Fruit fly (Drosophila melanogaster) whole organism, adult: ENCODE data around the gene cmpy.

Experiments used
- CG11617 ChIP-seq: fragments of 200-800 bp; sonication (Bioruptor generic); optimal IDR thresholded peaks from 2 replicates; lab custom pipeline; 2017; ENCODE audit warnings: mild to moderate bottlenecking, missing biosample characterization, missing genetic modification reagents, missing genetic modification characterization
- CG12768 ChIP-seq: fragments of 200-800 bp; sonication (Bioruptor generic); optimal IDR thresholded peaks from 2 replicates; lab custom pipeline; 2017; ENCODE audit warnings: missing biosample characterization, missing genetic modification characterization, mild to moderate bottlenecking, moderate library complexity, missing genetic modification reagents
- CG14711 ChIP-seq: fragments of 200-800 bp; sonication (Bioruptor generic); optimal IDR thresholded peaks from 2 replicates; lab custom pipeline; 2018; ENCODE audit warnings: missing biosample characterization, mild to moderate bottlenecking, missing genetic modification characterization, moderate library complexity
- CG1620 ChIP-seq: fragments of 200-800 bp; sonication (Bioruptor generic); optimal IDR thresholded peaks from 2 replicates; lab custom pipeline; 2016; ENCODE audit warnings: missing biosample characterization, missing genetic modification characterization
- CG33017 ChIP-seq: fragments of 200-800 bp; sonication (Bioruptor generic); optimal IDR thresholded peaks from 2 replicates; lab custom pipeline; 2018; ENCODE audit warnings: missing biosample characterization, mild to moderate bottlenecking, missing genetic modification characterization, moderate library complexity
- CG5204 ChIP-seq: fragments of 200-800 bp; sonication (Bioruptor generic); optimal IDR thresholded peaks from 2 replicates; lab custom pipeline; 2016; ENCODE audit warnings: missing biosample characterization, missing genetic modification characterization
- CG7045 ChIP-seq: fragments of 200-800 bp; sonication (Bioruptor generic); optimal IDR thresholded peaks from 2 replicates; lab custom pipeline; 2017; ENCODE audit warnings: missing biosample characterization, mild to moderate bottlenecking, missing genetic modification characterization
- CG7101 ChIP-seq: fragments of 200-800 bp; sonication (Bioruptor generic); optimal IDR thresholded peaks from 2 replicates; lab custom pipeline; 2018; ENCODE audit warnings: missing biosample characterization, mild to moderate bottlenecking, missing genetic modification characterization, moderate library complexity
- Clk ChIP-seq: fragments of 200-800 bp; sonication (Bioruptor generic); optimal IDR thresholded peaks from 2 replicates; lab custom pipeline; 2017; ENCODE audit warnings: missing biosample characterization, missing genetic modification characterization
- Crg-1 ChIP-seq: fragments of 200-800 bp; sonication (Bioruptor generic); optimal IDR thresholded peaks from 2 replicates; lab custom pipeline; 2016; ENCODE audit warnings: missing biosample characterization, missing genetic modification characterization
- Hr96 ChIP-seq: fragments of 200-800 bp; sonication (Bioruptor generic); optimal IDR thresholded peaks from 2 replicates; lab custom pipeline; 2016; ENCODE audit warnings: missing biosample characterization, missing genetic modification characterization
- Mnt ChIP-seq: fragments of 200-800 bp; sonication (Bioruptor generic); optimal IDR thresholded peaks from 2 replicates; lab custom pipeline; 2016; ENCODE audit warnings: missing biosample characterization, mild to moderate bottlenecking, missing genetic modification characterization
- bab1 ChIP-seq: fragments of 200-800 bp; sonication (Bioruptor generic); optimal IDR thresholded peaks from 3 replicates; lab custom pipeline; 2019; ENCODE audit warnings: missing biosample characterization, mild to moderate bottlenecking, missing genetic modification characterization, moderate library complexity
- cic ChIP-seq: fragments of 200-800 bp; sonication (Bioruptor generic); optimal IDR thresholded peaks from 2 replicates; lab custom pipeline; 2017; ENCODE audit warnings: missing biosample characterization, mild to moderate bottlenecking, missing genetic modification characterization, moderate library complexity
- cnc ChIP-seq, 2 experiments: fragments of >200 bp; optimal IDR thresholded peaks; 2 replicates each; lab custom pipeline; 2017
- kay ChIP-seq: fragments of 200-800 bp; sonication (Bioruptor generic); peaks from one replicate; lab custom pipeline; 2016; ENCODE audit warnings: missing biosample characterization, missing genetic modification characterization, borderline replicate concordance
- ovo ChIP-seq: fragments of 200-800 bp; sonication (Bioruptor generic); optimal IDR thresholded peaks from 2 replicates; lab custom pipeline; 2016; ENCODE audit warnings: missing biosample characterization, missing genetic modification characterization
- pad ChIP-seq: fragments of 200-800 bp; sonication (Bioruptor generic); optimal IDR thresholded peaks from 3 replicates; lab custom pipeline; 2017; ENCODE audit warnings: missing biosample characterization, missing genetic modification characterization, mild to moderate bottlenecking, moderate library complexity, missing genetic modification reagents
- tj ChIP-seq: fragments of 200-800 bp; sonication (Bioruptor generic); optimal IDR thresholded peaks from 3 replicates; lab custom pipeline; 2017; ENCODE audit warnings: missing biosample characterization, mild to moderate bottlenecking, missing genetic modification characterization, moderate library complexity
- toe ChIP-seq: fragments of 200-800 bp; sonication (Bioruptor generic); optimal IDR thresholded peaks from 2 replicates; lab custom pipeline; 2016; ENCODE audit warnings: missing biosample characterization, missing genetic modification characterization

Gene cmpy

dm6 chr3L:20730323-20731238 lies 11.6 kb upstream of the cmpy start, which contains the start of gene CG13252:
Gene CG13252, plus strand, starts transcription at chr3L:20730591.
- no peak for TF ChIP-seq Hr96 (GFP tag; lab: Kevin White, UChicago)
- no peak for TF ChIP-seq cnc (optimal IDR thresholded peaks at IDR 0.05; lab: Kevin White, UChicago)
- no peak for TF ChIP-seq cic (GFP tag; lab: Kevin White, UChicago)
- no peak for TF ChIP-seq CG1620 (GFP tag; lab: Kevin White, UChicago)
- peak; percentile 27 for TF ChIP-seq toe
- peak; percentile 4 for TF ChIP-seq CG33017 (tag; lab: Kevin White, UChicago)
- peak; percentile 1 for TF ChIP-seq bab1 (GFP tag; lab: Kevin White, UChicago)
- peak; percentile 48 for TF ChIP-seq kay (GFP tag; lab: Kevin White, UChicago)
- TF ChIP-seq tj, result peak; percentile 32
- TF ChIP-seq CG7045 (GFP tag; lab: Kevin White, UChicago), result no peak
- no peak for TF ChIP-seq pad (GFP tag; lab: Kevin White, UChicago)
- no peak for TF ChIP-seq CG5204
- TF ChIP-seq CG11617 (GFP tag; lab: Kevin White, UChicago), result no peak
- TF ChIP-seq CG14711 (tag; lab: Kevin White, UChicago), result no peak
- no peak for TF ChIP-seq Clk (GFP tag; lab: Kevin White, UChicago)
- TF ChIP-seq Mnt (GFP tag; lab: Kevin White, UChicago), result peak; percentile 27
- TF ChIP-seq ovo, result no peak
- no peak for TF ChIP-seq Crg-1
- no peak for TF ChIP-seq CG7101
- peak; percentile 48 for TF ChIP-seq CG12768 (GFP tag; lab: Kevin White, UChicago)

DNA sequence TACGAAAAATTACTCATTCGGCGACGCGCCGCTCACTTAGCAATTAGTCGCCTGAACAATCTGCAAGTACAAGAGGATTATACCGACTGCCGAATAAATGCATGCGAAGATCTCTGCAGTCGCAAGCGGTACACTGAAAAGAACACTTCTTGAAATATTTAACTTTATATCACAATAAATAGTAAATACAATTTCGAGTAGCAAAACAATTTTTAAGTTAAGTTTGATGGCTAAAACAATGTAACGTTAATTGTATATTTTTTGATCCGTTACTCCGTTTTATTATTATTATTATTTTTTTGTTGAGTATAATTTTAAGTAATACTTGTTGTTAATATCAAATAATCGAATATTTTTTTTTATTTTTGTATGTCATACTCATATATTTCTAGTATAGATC lies 10.4 kb upstream of the cmpy start:
- TF ChIP-seq Clk (GFP tag; lab: Kevin White, UChicago) (no peak), CG1620 (GFP tag; lab: Kevin White, UChicago) (no peak)

DNA sequence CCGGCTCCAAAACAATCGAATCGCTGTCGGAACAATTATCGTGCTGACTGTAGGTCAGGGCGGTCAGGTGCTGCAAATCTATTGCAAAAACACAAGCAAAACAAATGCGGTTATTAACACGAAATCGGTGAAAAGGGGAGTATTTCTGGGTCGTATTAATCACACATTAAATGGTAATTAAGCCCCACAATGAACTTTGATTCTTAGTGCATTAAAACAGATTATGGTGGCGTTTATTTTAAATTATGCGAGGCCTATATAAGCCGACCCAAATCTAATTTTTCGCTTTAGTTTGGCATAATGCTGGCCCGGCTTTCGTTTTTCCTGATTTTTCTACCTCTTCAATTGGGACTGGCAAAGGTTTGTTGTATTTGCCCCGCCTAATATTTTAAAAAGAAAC lies 5.2 kb downstream of the cmpy start, which contains the start of gene CG34260:
Gene CG34260 (plus strand): TSS at position 301 of the 400 bp plus-strand sequence.
- TF ChIP-seq tj, result no peak
- TF ChIP-seq toe, result no peak
- no peak for TF ChIP-seq CG11617 (GFP tag; lab: Kevin White, UChicago)
- no peak for TF ChIP-seq CG12768 (GFP tag; lab: Kevin White, UChicago)

DNA sequence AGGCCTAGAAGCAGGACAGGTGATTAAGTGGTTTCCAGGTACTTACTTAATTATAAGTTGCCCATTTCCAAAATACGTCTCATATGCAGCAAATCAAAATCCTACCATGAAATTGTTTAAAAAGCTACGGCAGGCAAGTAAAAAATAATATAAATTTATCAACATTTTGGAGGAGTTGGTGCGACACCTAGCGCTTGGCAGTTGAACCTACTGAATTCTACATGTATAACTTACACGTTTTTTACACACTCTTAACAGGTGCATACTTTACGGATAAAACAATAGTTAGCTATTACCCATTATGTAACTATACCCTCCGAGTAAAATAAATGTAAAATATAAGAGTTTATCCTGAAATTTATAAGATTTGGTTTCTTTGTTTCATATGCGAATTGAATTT lies 7.6 kb downstream of the cmpy start:
- peak; percentile 56 for TF ChIP-seq bab1 (GFP tag; lab: Kevin White, UChicago)
- TF ChIP-seq CG7101, result no peak
- peak; percentile 16 for TF ChIP-seq CG1620 (GFP tag; lab: Kevin White, UChicago)
- TF ChIP-seq ovo, result peak; percentile 6
- TF ChIP-seq kay (GFP tag; lab: Kevin White, UChicago), result no peak
- peak; percentile 22 for TF ChIP-seq CG5204

- TF ChIP-seq Clk (GFP tag; lab: Kevin White, UChicago) (no peak), CG5204 (no peak), Hr96 (GFP tag; lab: Kevin White, UChicago) (no peak), ovo (no peak), CG12768 (GFP tag; lab: Kevin White, UChicago) (no peak), bab1 (GFP tag; lab: Kevin White, UChicago) (no peak), kay (GFP tag; lab: Kevin White, UChicago) (no peak), cic (GFP tag; lab: Kevin White, UChicago) (no peak), CG1620 (GFP tag; lab: Kevin White, UChicago) (no peak), CG7045 (GFP tag; lab: Kevin White, UChicago) (no peak), tj (no peak), toe (no peak), CG14711 (tag; lab: Kevin White, UChicago) (no peak), pad (GFP tag; lab: Kevin White, UChicago) (no peak), Crg-1 (no peak), CG11617 (GFP tag; lab: Kevin White, UChicago) (no peak), CG7101 (no peak)
Measured at dm6 chr3L:20710475-20711177, 8.4 kb downstream of the cmpy start.

DNA sequence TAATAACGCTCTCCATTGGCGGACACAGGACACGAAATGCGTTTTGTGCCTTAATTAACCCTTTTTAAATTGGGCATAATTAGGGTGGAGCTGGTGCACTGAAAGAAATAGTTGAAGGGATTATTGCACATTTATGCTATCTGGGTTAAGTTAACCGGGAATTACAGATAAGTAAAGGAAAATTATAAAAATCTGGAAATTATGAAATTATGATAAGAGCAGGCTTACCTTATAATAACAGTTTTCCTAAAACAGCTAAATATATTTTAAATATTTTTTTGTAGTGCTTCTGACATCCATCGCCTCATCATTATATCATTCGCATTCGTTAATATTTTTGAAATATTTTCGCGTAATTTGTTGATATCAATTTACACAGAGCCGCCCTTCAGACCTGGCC lies 11.8 kb downstream of the cmpy start:
- TF ChIP-seq CG33017 (tag; lab: Kevin White, UChicago) (no peak), Crg-1 (no peak), pad (GFP tag; lab: Kevin White, UChicago) (no peak), CG12768 (GFP tag; lab: Kevin White, UChicago) (no peak), CG1620 (GFP tag; lab: Kevin White, UChicago) (no peak)
